Fruit fly (Drosophila melanogaster) whole organism, embryonic: ENCODE data around the gene Tti1.
A peak's percentile ranks its signal among the peaks of the same experiment; 100 is the strongest.

Source experiments
- Deaf1 ChIP-seq: fragments of 200-800 bp; optimal IDR thresholded peaks from 3 replicates; lab custom pipeline; 2019; ENCODE audit warnings: missing biosample characterization, mild to moderate bottlenecking, missing genetic modification characterization, moderate library complexity
- Dll ChIP-seq: fragments of 200-800 bp; sonication (Bioruptor generic); IDR thresholded peaks from 4 replicates; pipeline ENCODE4 v1.3.6; 2022; ENCODE audit warnings: missing biosample characterization, missing genetic modification characterization; ENCODE audit not compliant: partially characterized antibody
- Doc2 ChIP-seq: fragments of 200-800 bp; sonication (Bioruptor generic); IDR thresholded peaks from 2 replicates; pipeline ENCODE4 v1.3.6; 2022; ENCODE audit warnings: missing biosample characterization, missing genetic modification characterization
- Gsc ChIP-seq: fragments of 200-800 bp; sonication (Bioruptor generic); IDR thresholded peaks from 2 replicates; pipeline ENCODE4 v1.3.6; 2022; ENCODE audit warnings: missing biosample characterization, missing genetic modification characterization
- da ChIP-seq: fragments of 200-800 bp; sonication (Bioruptor generic); optimal IDR thresholded peaks from 2 replicates; lab custom pipeline; 2016; ENCODE audit warnings: missing biosample characterization, missing genetic modification characterization
- nom ChIP-seq: fragments of 200-800 bp; sonication (Bioruptor generic); optimal IDR thresholded peaks from 2 replicates; lab custom pipeline; 2017; ENCODE audit warnings: missing biosample characterization, missing genetic modification characterization, mild to moderate bottlenecking, moderate library complexity, missing genetic modification reagents
- usp ChIP-seq: fragments of >200 bp; optimal IDR thresholded peaks from 2 replicates; lab custom pipeline; 2017; ENCODE audit warnings: missing biosample characterization, missing genetic modification characterization

dm6 chr3R:9702567-9702966 lies 51.9 kb downstream of the Tti1 start:
- TF ChIP-seq Deaf1 = peak; percentile 67
- no peak for TF ChIP-seq Dll (GFP tag; lab: Robert Waterston, UW)
- no peak for TF ChIP-seq Doc2
- TF ChIP-seq Gsc = no peak
- TF ChIP-seq nom = no peak
- TF ChIP-seq usp = no peak
- no peak for TF ChIP-seq da (GFP tag; lab: Kevin White, UChicago)
